Worm (Caenorhabditis elegans): Measurements from ENCODE around the gene psmd-9.

Gene psmd-9

DNA sequence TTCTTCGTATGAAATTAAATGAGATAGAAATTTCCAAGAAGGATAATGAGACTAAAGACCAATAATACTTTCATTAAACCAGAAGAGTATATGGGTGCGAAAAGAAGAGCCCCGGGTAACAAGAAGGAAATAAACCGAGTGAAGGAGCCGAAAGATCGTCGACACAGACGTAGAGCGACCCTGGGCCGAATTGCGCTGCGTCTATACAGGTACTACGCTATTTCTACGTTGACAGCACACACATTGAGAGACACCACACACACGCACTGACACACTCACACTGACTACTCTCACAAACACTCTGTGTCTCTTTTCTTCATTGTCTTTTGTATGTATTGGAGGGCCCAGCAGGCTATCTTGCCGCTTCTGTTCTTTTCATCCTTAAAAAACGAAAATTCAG is 43.1 kb upstream of the psmd-9 start (continued):
- TF ChIP-seq fkh-10 (GFP tag; optimal IDR thresholded peaks at IDR 0.05): no peak
- TF ChIP-seq aha-1 (tag): no peak
- no peak for TF ChIP-seq mdl-1 (tag; optimal IDR thresholded peaks at IDR 0.05)
- TF ChIP-seq lin-39 (tag; optimal IDR thresholded peaks at IDR 0.05): no peak
- no peak for TF ChIP-seq nhr-77 (tag; optimal IDR thresholded peaks at IDR 0.05)
- TF ChIP-seq lim-7 (GFP tag; IDR thresholded peaks at IDR 0.05): no peak
- no peak for TF ChIP-seq egl-43 (GFP tag; IDR thresholded peaks at IDR 0.05)
- TF ChIP-seq hlh-30 (tag; optimal IDR thresholded peaks at IDR 0.05; ENCODE audit: insufficient read depth): peak; percentile 4
- 0 out of 2 replicates have a peak, but pooled peaks have one; percentile 16 for TF ChIP-seq F44E2.7 (GFP tag; IDR thresholded peaks at IDR 0.05)
- TF ChIP-seq lsy-2 (tag; optimal IDR thresholded peaks at IDR 0.05): peak in 1 of 2 experiments; percentile 32
- no peak for TF ChIP-seq dmd-8 (GFP tag; IDR thresholded peaks at IDR 0.05)
- TF ChIP-seq skn-1 (tag; optimal IDR thresholded peaks at IDR 0.05): no peak
- peak; percentile 2 for TF ChIP-seq nhr-6 (tag; optimal IDR thresholded peaks at IDR 0.05)
- TF ChIP-seq pqm-1 (tag; optimal IDR thresholded peaks at IDR 0.05): peak; percentile 34
- TF ChIP-seq unc-130 (GFP tag; optimal IDR thresholded peaks at IDR 0.05): no peak
- no peak for TF ChIP-seq D1046.2 (GFP tag; IDR thresholded peaks at IDR 0.05)
- TF ChIP-seq hlh-11 (tag; optimal IDR thresholded peaks at IDR 0.05): peak; percentile 60
- no peak for TF ChIP-seq snpc-1.2 (GFP tag; IDR thresholded peaks at IDR 0.05)
- TF ChIP-seq daf-16 (GFP tag; optimal IDR thresholded peaks at IDR 0.05): no peak
- peak; percentile 40 for TF ChIP-seq daf-16 (tag; optimal IDR thresholded peaks at IDR 0.05)
- TF ChIP-seq lin-29 (GFP tag; IDR thresholded peaks at IDR 0.05): no peak
- TF ChIP-seq aly-2 (tag; optimal IDR thresholded peaks at IDR 0.05): no peak
- no peak for TF ChIP-seq php-3 (GFP tag; IDR thresholded peaks at IDR 0.05)
- TF ChIP-seq mxl-3 (GFP tag; optimal IDR thresholded peaks at IDR 0.05): peak; percentile 53
- TF ChIP-seq nhr-41 (GFP tag; IDR thresholded peaks at IDR 0.05): 0 out of 2 replicates have a peak, but pooled peaks have one; percentile 16

DNA sequence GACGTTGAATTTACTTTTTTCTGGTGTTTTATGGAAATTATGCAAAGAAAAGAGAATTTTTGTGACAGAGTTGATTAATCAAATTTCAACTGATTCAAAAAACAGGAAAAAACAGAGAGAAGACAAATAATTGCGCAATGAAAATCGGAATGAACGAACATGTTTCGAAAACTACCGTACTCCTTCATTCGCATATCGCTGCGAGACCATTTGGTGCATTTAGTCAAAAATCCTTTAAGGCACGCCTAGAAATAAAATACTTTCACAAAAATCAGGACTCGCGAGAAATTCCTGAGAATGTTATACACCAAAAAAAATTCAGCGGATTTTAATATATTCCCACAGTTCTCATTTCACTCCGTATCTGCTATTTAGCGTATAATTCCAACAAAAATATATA is 41.9 kb upstream of the psmd-9 start:
- no peak for TF ChIP-seq madf-5 (GFP tag; IDR thresholded peaks at IDR 0.05)

DNA sequence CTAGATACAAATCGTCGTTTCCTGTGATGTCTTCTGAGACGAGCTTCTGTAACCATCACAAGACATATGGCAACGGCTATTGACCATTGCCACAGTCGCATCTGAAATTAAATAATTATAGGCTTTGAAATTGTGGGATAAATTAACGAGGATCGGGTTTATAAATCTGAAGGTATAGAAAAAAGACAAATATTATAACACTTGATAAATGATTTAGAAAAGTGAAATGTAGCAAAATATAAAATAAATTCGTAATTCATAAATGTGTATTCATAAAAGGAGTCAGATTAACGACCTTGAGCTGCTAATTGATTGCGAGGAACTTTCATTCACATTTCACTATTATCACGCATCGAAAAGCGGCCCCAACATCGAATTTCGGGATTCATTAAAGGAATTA is 38.2 kb upstream of the psmd-9 start, which contains the start of gene aff-1:
TSS of gene aff-1 (minus strand) at position 101 of the 400 bp plus-strand sequence.
- no peak for TF ChIP-seq Y48G9A.11 (GFP tag; IDR thresholded peaks at IDR 0.05)

DNA sequence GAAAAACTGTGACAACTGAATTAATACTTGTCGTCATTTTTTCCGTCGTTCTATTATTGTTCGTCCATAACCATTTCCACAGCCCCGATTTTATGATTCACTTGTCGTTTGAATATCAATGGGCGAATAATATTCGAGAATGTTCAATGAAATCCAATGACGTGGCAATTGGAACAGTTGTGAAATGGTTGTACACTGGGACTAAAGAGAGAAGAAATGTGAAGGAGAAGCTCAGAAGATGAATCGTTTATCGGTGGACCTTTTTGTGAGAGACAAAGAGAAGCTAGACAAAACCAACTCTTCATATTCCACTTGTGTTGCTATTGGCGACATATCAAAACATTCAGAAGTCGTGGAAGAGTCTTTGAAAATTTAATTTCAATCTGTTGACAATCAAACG is 31.1 kb upstream of the psmd-9 start, which contains the start of gene clhm-1:
TSS of gene clhm-1 (minus strand) at position 207 of the 400 bp plus-strand sequence.
- peak in 1 of 2 experiments; percentile 21 for TF ChIP-seq daf-16 (GFP tag; optimal IDR thresholded peaks at IDR 0.05)
- no peak for TF ChIP-seq daf-16 (tag; optimal IDR thresholded peaks at IDR 0.05)
- no peak for TF ChIP-seq ceh-20 (GFP tag; IDR thresholded peaks at IDR 0.05)

DNA sequence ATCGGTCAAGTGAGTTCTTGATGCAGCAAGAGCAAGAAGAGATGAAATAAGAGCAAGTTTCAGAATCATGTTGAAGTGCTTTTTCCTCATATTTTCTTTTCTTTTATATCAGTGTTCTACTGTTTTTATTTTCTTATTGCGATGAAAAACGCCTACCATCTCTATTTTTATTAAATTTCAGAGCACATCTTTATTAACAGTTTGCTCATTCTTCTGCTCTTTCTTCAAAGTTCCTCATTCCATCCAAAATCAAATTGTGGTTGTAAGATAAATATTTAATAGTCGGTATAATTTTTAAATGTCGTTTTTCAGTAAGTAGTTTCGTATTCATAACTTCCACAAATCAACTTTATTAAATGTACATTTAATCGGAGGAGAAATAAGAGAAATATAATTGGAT is 29.4 kb upstream of the psmd-9 start, which contains the start of gene C44B7.5:
TSS of gene C44B7.5 (minus strand) at position 101 of the 400 bp plus-strand sequence.
- TF ChIP-seq nhr-10 (tag; optimal IDR thresholded peaks at IDR 0.05) (no peak), ZK337.2 (GFP tag; IDR thresholded peaks at IDR 0.05) (no peak), gei-8 (GFP tag; optimal IDR thresholded peaks at IDR 0.05) (no peak), ceh-62 (tag; optimal IDR thresholded peaks at IDR 0.05) (no peak), ztf-7 (tag; optimal IDR thresholded peaks at IDR 0.05) (no peak), dmd-6 (GFP tag; IDR thresholded peaks at IDR 0.05) (no peak)

DNA sequence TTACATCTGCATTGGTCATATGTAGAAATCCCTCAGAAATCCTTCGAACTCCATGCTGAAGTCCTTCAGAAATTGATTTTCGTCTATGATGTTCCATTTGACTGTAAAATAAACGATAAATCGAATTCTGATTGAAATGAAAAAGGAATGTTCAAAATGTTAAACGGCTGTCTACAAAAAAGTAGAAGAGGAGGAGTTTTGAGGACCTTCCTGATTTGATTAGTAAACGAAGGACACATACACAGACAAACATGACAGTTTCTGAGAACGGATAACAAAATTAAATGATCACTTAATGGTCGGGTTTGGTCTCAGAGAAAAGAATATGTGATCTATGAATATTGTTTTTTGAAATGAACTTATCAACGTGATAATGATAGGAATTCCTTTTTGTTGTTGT is 24.9 kb upstream of the psmd-9 start, which contains the start of gene slc-36.5:
TSS of gene slc-36.5 (minus strand) at position 101 of the 400 bp plus-strand sequence.
- TF ChIP-seq php-3 (GFP tag; IDR thresholded peaks at IDR 0.05): no peak
- no peak for TF ChIP-seq T26A8.4 (GFP tag; IDR thresholded peaks at IDR 0.05)
- no peak for TF ChIP-seq egl-27 (tag; optimal IDR thresholded peaks at IDR 0.05)

Measured in whole organism, L4 larva.